Fruit fly (Drosophila melanogaster): ENCODE measurements around the gene LKRSDH.

LKRSDH gene

dm6 chr2L:7828231-7828630 lies 32.5 kb upstream of the LKRSDH start (continued):
- TF ChIP-seq Hr83 (GFP tag; optimal IDR thresholded peaks at IDR 0.05; ENCODE audit: poor library complexity, severe bottlenecking) (peak; percentile 52), N (GFP tag; optimal IDR thresholded peaks at IDR 0.05) (no peak), usp (GFP tag; optimal IDR thresholded peaks at IDR 0.05) (no peak), brk (GFP tag; optimal IDR thresholded peaks at IDR 0.05) (no peak)

DNA sequence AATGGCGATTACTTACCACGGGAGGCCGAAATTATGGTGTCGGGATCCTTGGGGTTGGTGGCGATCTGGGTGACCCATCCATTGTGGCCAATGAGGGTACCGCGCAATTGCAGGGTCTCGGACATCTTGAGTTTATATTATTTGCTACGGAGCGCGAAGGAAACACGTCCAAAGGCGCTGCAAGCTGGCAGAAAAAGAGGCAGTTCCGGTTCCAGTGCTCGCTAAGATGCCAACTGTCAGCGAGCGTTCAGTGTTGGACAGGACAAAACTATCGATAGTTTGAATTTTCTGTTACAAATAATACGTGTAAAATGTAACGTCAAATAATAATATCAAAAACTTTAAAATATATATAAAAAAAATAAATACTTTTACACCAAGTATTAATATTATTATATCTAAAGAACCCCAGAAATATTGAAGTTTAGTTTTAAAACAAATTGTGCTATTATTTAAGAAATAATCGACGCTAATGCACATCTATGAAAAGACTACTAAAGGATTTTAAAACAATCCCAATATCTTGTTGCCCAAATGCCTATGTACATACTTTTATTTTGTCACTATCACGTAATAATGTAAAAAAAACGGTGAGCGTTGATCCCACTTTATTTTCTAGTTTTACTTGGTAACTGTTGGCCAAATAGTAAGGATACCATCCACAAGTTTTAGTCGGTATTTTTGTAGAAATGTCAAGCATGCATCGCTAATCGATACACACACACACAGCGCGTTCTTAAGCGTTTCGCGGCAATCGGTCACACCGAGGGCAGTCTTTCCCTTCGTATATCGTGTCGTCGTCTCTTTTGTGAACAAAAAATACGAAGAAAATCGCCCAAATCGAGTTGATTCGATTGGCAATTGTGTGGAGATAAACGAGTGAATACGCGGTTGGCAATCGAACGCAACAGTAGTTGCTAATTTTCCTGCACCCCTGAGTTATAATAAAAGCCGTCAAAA lies 31.6 kb upstream of the LKRSDH start, which contains the start of the genes Rack1 and mts:
TSS of gene Rack1 (minus strand) at position 271 of the 960 bp plus-strand sequence.
TSS of gene mts (plus strand) at position 606 of the 960 bp plus-strand sequence.
- TF ChIP-seq Vsx2 (GFP tag; optimal IDR thresholded peaks at IDR 0.05; ENCODE audit: partially characterized antibody) (no peak), pan (optimal IDR thresholded peaks at IDR 0.05) (no peak), brk (GFP tag; optimal IDR thresholded peaks at IDR 0.05) (peak; percentile 67), Hnf4 (GFP tag; optimal IDR thresholded peaks at IDR 0.05) (peak; percentile 89), usp (GFP tag; optimal IDR thresholded peaks at IDR 0.05) (no peak), Sp1 (GFP tag; optimal IDR thresholded peaks at IDR 0.05) (peak; percentile 85), CG32264 (GFP tag; optimal IDR thresholded peaks at IDR 0.05) (peak; percentile 26), dl (GFP tag; optimal IDR thresholded peaks at IDR 0.05; ENCODE audit: insufficient read depth in 1 of 2, partially characterized antibody in 2 of 2) (no peak), N (GFP tag; optimal IDR thresholded peaks at IDR 0.05) (no peak), OdsH (GFP tag; optimal IDR thresholded peaks at IDR 0.05) (peak; percentile 72), woc (GFP tag; optimal IDR thresholded peaks at IDR 0.05) (peak; percentile 34), sv (GFP tag; optimal IDR thresholded peaks at IDR 0.05) (peak; percentile 71), sage (GFP tag; optimal IDR thresholded peaks at IDR 0.05) (peak; percentile 71), GATAd (GFP tag; optimal IDR thresholded peaks at IDR 0.05) (no peak), Hr83 (GFP tag; optimal IDR thresholded peaks at IDR 0.05; ENCODE audit: poor library complexity, severe bottlenecking) (peak; percentile 98), rgr (GFP tag; optimal IDR thresholded peaks at IDR 0.05) (peak; percentile 92), Abd-B (GFP tag; optimal IDR thresholded peaks at IDR 0.05) (no peak), dsf (GFP tag; optimal IDR thresholded peaks at IDR 0.05; ENCODE audit: borderline replicate concordance) (peak; percentile 29), CrebA (GFP tag; optimal IDR thresholded peaks at IDR 0.05; ENCODE audit: borderline replicate concordance) (no peak), br (GFP tag; optimal IDR thresholded peaks at IDR 0.05) (peak; percentile 80), foxo (GFP tag; optimal IDR thresholded peaks at IDR 0.05) (peak in 1 of 2 experiments; percentile 65), fru (GFP tag; optimal IDR thresholded peaks at IDR 0.05) (peak; percentile 67), CG9705 (GFP tag; optimal IDR thresholded peaks at IDR 0.05) (peak; percentile 83), Dif (GFP tag; optimal IDR thresholded peaks at IDR 0.05; ENCODE audit: partially characterized antibody) (peak; percentile 68), jim (GFP tag; optimal IDR thresholded peaks at IDR 0.05) (no peak), Rel (GFP tag; optimal IDR thresholded peaks at IDR 0.05) (no peak), Rel (tag; optimal IDR thresholded peaks at IDR 0.05) (peak; percentile 62), Hr78 (GFP tag; optimal IDR thresholded peaks at IDR 0.05) (no peak), HLH106 (tag; optimal IDR thresholded peaks at IDR 0.05) (peak; percentile 79), Mio (GFP tag; optimal IDR thresholded peaks at IDR 0.05) (peak; percentile 74), Dfd (GFP tag; optimal IDR thresholded peaks at IDR 0.05) (no peak), Myc (optimal IDR thresholded peaks at IDR 0.05) (peak; percentile 50), lola (GFP tag; optimal IDR thresholded peaks at IDR 0.05) (no peak), psq (GFP tag; optimal IDR thresholded peaks at IDR 0.05) (peak; percentile 61), dmrt93B (GFP tag; optimal IDR thresholded peaks at IDR 0.05) (peak; percentile 83), Jra (GFP tag; optimal IDR thresholded peaks at IDR 0.05) (peak; percentile 79), tai (GFP tag; optimal IDR thresholded peaks at IDR 0.05) (no peak), ey (GFP tag; optimal IDR thresholded peaks at IDR 0.05) (peak; percentile 38), h (GFP tag; optimal IDR thresholded peaks at IDR 0.05) (peak; percentile 81)
